Fruit fly (Drosophila melanogaster) whole organism, wandering third instar larva: ENCODE data around the gene kraken.
A peak's percentile ranks its signal among the peaks of the same experiment; 100 is the strongest.

Experiments used
- Abd-B ChIP-seq: fragments of >200 bp; optimal IDR thresholded peaks from 2 replicates; lab custom pipeline; 2017; ENCODE audit warnings: missing biosample characterization, missing genetic modification characterization
- CG32264 ChIP-seq: fragments of 200-800 bp; sonication (Bioruptor generic); optimal IDR thresholded peaks from 2 replicates; lab custom pipeline; 2016; ENCODE audit warnings: missing biosample characterization, missing genetic modification characterization
- CG9705 ChIP-seq: fragments of 200-800 bp; sonication (Bioruptor generic); optimal IDR thresholded peaks from 2 replicates; lab custom pipeline; 2018; ENCODE audit warnings: missing biosample characterization, mild to moderate bottlenecking, missing genetic modification characterization
- CrebA ChIP-seq: fragments of 200-800 bp; sonication (Bioruptor generic); optimal IDR thresholded peaks from 2 replicates; lab custom pipeline; 2016; ENCODE audit warnings: missing biosample characterization, mild to moderate bottlenecking, missing genetic modification characterization, borderline replicate concordance
- Dfd ChIP-seq: fragments of >200 bp; optimal IDR thresholded peaks from 2 replicates; lab custom pipeline; 2017; ENCODE audit warnings: missing biosample characterization, missing genetic modification characterization
- Dif ChIP-seq: fragments of 200-275, 200-300 bp; sonication (Bioruptor generic); optimal IDR thresholded peaks from 2 replicates; lab custom pipeline; 2018; ENCODE audit warnings: missing biosample characterization, missing genetic modification characterization; ENCODE audit not compliant: partially characterized antibody
- GATAd ChIP-seq: sonication (Bioruptor generic); optimal IDR thresholded peaks from 2 replicates; lab custom pipeline; 2016; ENCODE audit warnings: missing biosample characterization, missing genetic modification characterization
- HLH106 ChIP-seq: fragments of 200-800 bp; optimal IDR thresholded peaks from 3 replicates; lab custom pipeline; 2019; ENCODE audit warnings: missing biosample characterization, mild to moderate bottlenecking, missing genetic modification characterization, moderate library complexity
- Hnf4 ChIP-seq: fragments of 200-800 bp; sonication (Bioruptor generic); optimal IDR thresholded peaks from 2 replicates; lab custom pipeline; 2016; ENCODE audit warnings: missing biosample characterization, mild to moderate bottlenecking, missing genetic modification characterization
- Hr78 ChIP-seq: fragments of >200 bp; optimal IDR thresholded peaks from 2 replicates; lab custom pipeline; 2017; ENCODE audit warnings: missing biosample characterization, missing genetic modification characterization
- Hr83 ChIP-seq: fragments of 200-300 bp; sonication (Bioruptor generic); optimal IDR thresholded peaks from 2 replicates; lab custom pipeline; 2016; ENCODE audit warnings: missing biosample characterization, mild to moderate bottlenecking, missing genetic modification characterization, moderate library complexity; ENCODE audit not compliant: poor library complexity, severe bottlenecking
- Jra ChIP-seq: sonication (Bioruptor generic); optimal IDR thresholded peaks from 2 replicates; lab custom pipeline; 2016; ENCODE audit warnings: missing biosample characterization, missing genetic modification characterization
- Mio ChIP-seq: sonication (Bioruptor generic); optimal IDR thresholded peaks from 2 replicates; lab custom pipeline; 2016; ENCODE audit warnings: missing biosample characterization, missing genetic modification characterization
- Myc ChIP-seq: fragments of >200 bp; optimal IDR thresholded peaks from 2 replicates; lab custom pipeline; 2017
- N ChIP-seq: fragments of >200 bp; optimal IDR thresholded peaks from 2 replicates; lab custom pipeline; 2018; ENCODE audit warnings: missing biosample characterization, missing external identifiers, missing genetic modification characterization
- OdsH ChIP-seq: fragments of 200-800 bp; sonication (Bioruptor generic); optimal IDR thresholded peaks from 2 replicates; lab custom pipeline; 2016; ENCODE audit warnings: missing biosample characterization, mild to moderate bottlenecking, missing genetic modification characterization
- Rel ChIP-seq, 2 experiments: fragments of 200-800 bp; sonication (Bioruptor generic) in 1 of 2; optimal IDR thresholded peaks; 2 replicates in 1 of 2; 3 replicates in 1 of 2; lab custom pipeline; 2016 to 2019; ENCODE audit warnings: mild to moderate bottlenecking in 2 of 2, missing biosample characterization in 2 of 2, missing genetic modification characterization in 2 of 2, moderate library complexity in 1 of 2
- Sp1 ChIP-seq: fragments of 200-800 bp; sonication (Bioruptor generic); optimal IDR thresholded peaks from 3 replicates; lab custom pipeline; 2019; ENCODE audit warnings: missing biosample characterization, mild to moderate bottlenecking, missing genetic modification characterization, moderate library complexity
- Vsx2 ChIP-seq: fragments of 200-300, 225-300 bp; sonication (Bioruptor generic); optimal IDR thresholded peaks from 2 replicates; lab custom pipeline; 2018; ENCODE audit warnings: missing biosample characterization, missing genetic modification characterization; ENCODE audit not compliant: partially characterized antibody
- br ChIP-seq: fragments of 200-800 bp; sonication (Bioruptor generic); optimal IDR thresholded peaks from 2 replicates; lab custom pipeline; 2016; ENCODE audit warnings: missing biosample characterization, missing genetic modification characterization
- brk ChIP-seq: fragments of 200-800 bp; sonication (Bioruptor generic); optimal IDR thresholded peaks from 2 replicates; lab custom pipeline; 2016; ENCODE audit warnings: missing biosample characterization, mild to moderate bottlenecking, missing genetic modification characterization
- dl ChIP-seq, 2 experiments: fragments of 175-275, 200-275 bp in 1 of 2; fragments of 200-275 bp in 1 of 2; sonication (Bioruptor generic); optimal IDR thresholded peaks; lab custom pipeline; 2018; ENCODE audit warnings: mild to moderate bottlenecking in 2 of 2, missing biosample characterization in 2 of 2, missing genetic modification characterization in 2 of 2, moderate library complexity in 2 of 2; ENCODE audit not compliant: partially characterized antibody in 2 of 2, insufficient read depth in 1 of 2
- dmrt93B ChIP-seq: fragments of 200-800 bp; sonication (Bioruptor generic); optimal IDR thresholded peaks from 2 replicates; lab custom pipeline; 2018; ENCODE audit warnings: missing biosample characterization, mild to moderate bottlenecking, missing genetic modification characterization
- dsf ChIP-seq: sonication (Bioruptor generic); optimal IDR thresholded peaks from 2 replicates; lab custom pipeline; 2016; ENCODE audit warnings: missing biosample characterization, missing genetic modification characterization, borderline replicate concordance
- ey ChIP-seq: fragments of 200-800 bp; sonication (Bioruptor generic); optimal IDR thresholded peaks from 2 replicates; lab custom pipeline; 2016; ENCODE audit warnings: missing biosample characterization, missing genetic modification characterization
- foxo ChIP-seq, 2 experiments: fragments of 200-800 bp; sonication (Bioruptor generic); optimal IDR thresholded peaks; 2 replicates in 1 of 2; 3 replicates in 1 of 2; lab custom pipeline; 2016 to 2017; ENCODE audit warnings: missing biosample characterization in 2 of 2, missing genetic modification characterization in 2 of 2
- fru ChIP-seq: fragments of 200-800 bp; sonication (Bioruptor generic); optimal IDR thresholded peaks from 3 replicates; lab custom pipeline; 2016; ENCODE audit warnings: missing biosample characterization, mild to moderate bottlenecking, missing genetic modification characterization
- h ChIP-seq: fragments of 200-800 bp; sonication (Bioruptor generic); optimal IDR thresholded peaks from 3 replicates; lab custom pipeline; 2016; ENCODE audit warnings: missing biosample characterization, mild to moderate bottlenecking, missing genetic modification characterization
- jim ChIP-seq: fragments of 175-275, 200-325 bp; sonication (Bioruptor generic); optimal IDR thresholded peaks from 2 replicates; lab custom pipeline; 2016; ENCODE audit warnings: missing biosample characterization, mild to moderate bottlenecking, missing genetic modification characterization
- lola ChIP-seq: fragments of >200 bp; optimal IDR thresholded peaks from 2 replicates; lab custom pipeline; 2017; ENCODE audit warnings: missing biosample characterization, missing genetic modification characterization
- pan ChIP-seq: fragments of >200 bp; optimal IDR thresholded peaks from 2 replicates; lab custom pipeline; 2017
- psq ChIP-seq: fragments of 200-800 bp; sonication (Bioruptor generic); optimal IDR thresholded peaks from 3 replicates; lab custom pipeline; 2017; ENCODE audit warnings: missing biosample characterization, mild to moderate bottlenecking, missing genetic modification characterization, moderate library complexity
- rgr ChIP-seq: fragments of 200-800 bp; sonication (Bioruptor generic); optimal IDR thresholded peaks from 3 replicates; lab custom pipeline; 2016; ENCODE audit warnings: missing biosample characterization, mild to moderate bottlenecking, missing genetic modification characterization
- sage ChIP-seq: fragments of 200-800 bp; sonication (Bioruptor generic); optimal IDR thresholded peaks from 2 replicates; lab custom pipeline; 2016; ENCODE audit warnings: missing biosample characterization, mild to moderate bottlenecking, missing genetic modification characterization
- sv ChIP-seq: fragments of 200-800 bp; sonication (Bioruptor generic); optimal IDR thresholded peaks from 3 replicates; lab custom pipeline; 2016; ENCODE audit warnings: missing biosample characterization, missing genetic modification characterization
- tai ChIP-seq: sonication (Bioruptor generic); optimal IDR thresholded peaks from 2 replicates; lab custom pipeline; 2016; ENCODE audit warnings: missing biosample characterization, missing genetic modification characterization
- usp ChIP-seq: fragments of >200 bp; optimal IDR thresholded peaks from 2 replicates; lab custom pipeline; 2017; ENCODE audit warnings: missing biosample characterization, missing genetic modification characterization
- woc ChIP-seq: sonication (Bioruptor generic); optimal IDR thresholded peaks from 2 replicates; lab custom pipeline; 2016; ENCODE audit warnings: missing biosample characterization, mild to moderate bottlenecking, missing genetic modification characterization

The kraken gene

DNA sequence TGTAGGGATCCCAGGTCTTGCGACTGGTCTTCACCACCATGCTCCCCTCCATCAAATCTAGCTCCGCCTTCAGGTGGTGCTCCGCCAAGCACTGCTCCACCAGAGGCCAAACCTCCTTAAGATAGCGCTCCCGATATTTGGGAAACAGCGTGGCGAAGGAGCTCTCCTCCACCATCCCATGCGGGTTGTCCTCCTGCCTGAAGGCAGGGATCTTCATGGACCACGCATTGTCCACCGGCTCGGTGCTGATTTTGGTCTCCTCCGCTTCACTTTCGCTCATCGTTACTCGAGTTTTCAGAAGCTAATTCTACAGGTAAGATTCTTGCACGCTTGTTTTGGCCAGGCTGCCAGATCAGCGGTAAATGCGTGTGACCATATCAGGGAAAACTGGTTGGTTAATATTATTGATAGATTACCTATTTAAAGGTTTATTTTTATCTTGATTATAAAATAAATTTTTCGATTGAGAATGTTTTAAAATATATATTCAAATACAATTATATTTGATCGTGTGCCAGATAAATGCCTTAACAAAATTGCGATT lies 17.0 kb downstream of the kraken start, which contains the start of gene dbe:
TSS of gene dbe (minus strand) at position 361 of the 544 bp plus-strand sequence.
- TF ChIP-seq foxo (GFP tag; optimal IDR thresholded peaks at IDR 0.05; lab: Kevin White, UChicago) = peak in 1 of 2 experiments; percentile 56
- TF ChIP-seq HLH106 = peak; percentile 38
- TF ChIP-seq Hr83 (GFP tag; lab: Kevin White, UChicago) = peak; percentile 19
- no peak for TF ChIP-seq N (GFP tag; lab: Kevin White, UChicago)
- TF ChIP-seq Sp1 (GFP tag; lab: Kevin White, UChicago) = peak; percentile 25

DNA sequence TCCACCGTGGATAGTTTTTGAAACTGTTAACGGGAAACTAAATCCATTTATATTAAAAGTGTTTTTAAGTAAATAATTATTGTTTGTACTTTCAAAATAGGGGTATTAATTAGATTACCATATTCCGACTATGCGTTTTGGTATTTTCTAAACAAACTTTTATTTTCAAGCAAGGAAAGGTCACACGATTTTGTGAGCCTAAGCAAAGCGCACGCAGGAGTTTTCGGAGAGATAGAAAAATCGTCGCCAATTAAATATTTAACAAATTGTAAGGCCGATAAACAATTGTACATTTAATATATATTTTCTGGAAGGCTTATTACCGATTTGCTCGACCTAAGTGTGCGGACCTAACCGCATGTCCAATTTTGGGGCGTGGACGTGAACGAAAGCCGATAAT lies 17.7 kb downstream of the kraken start, which contains the start of gene PNUTS:
TSS of gene PNUTS (plus strand) at position 181 of the 400 bp plus-strand sequence.
- TF ChIP-seq Dif (GFP tag; lab: Kevin White, UChicago) (peak; percentile 44), h (GFP tag; lab: Kevin White, UChicago) (no peak), fru (GFP tag; lab: Kevin White, UChicago) (no peak), dsf (GFP tag; lab: Kevin White, UChicago) (no peak), dl (GFP tag; optimal IDR thresholded peaks at IDR 0.05; lab: Kevin White, UChicago; ENCODE audit: insufficient read depth in 1 of 2, partially characterized antibody in 2 of 2) (peak in 1 of 2 experiments; percentile 24), Sp1 (GFP tag; lab: Kevin White, UChicago) (no peak), dmrt93B (GFP tag; lab: Kevin White, UChicago) (no peak), psq (no peak), Abd-B (GFP tag; lab: Kevin White, UChicago) (no peak), br (GFP tag; lab: Kevin White, UChicago) (no peak), Vsx2 (GFP tag; lab: Kevin White, UChicago) (peak; percentile 39), HLH106 (no peak), woc (GFP tag; lab: Kevin White, UChicago) (no peak)

DNA sequence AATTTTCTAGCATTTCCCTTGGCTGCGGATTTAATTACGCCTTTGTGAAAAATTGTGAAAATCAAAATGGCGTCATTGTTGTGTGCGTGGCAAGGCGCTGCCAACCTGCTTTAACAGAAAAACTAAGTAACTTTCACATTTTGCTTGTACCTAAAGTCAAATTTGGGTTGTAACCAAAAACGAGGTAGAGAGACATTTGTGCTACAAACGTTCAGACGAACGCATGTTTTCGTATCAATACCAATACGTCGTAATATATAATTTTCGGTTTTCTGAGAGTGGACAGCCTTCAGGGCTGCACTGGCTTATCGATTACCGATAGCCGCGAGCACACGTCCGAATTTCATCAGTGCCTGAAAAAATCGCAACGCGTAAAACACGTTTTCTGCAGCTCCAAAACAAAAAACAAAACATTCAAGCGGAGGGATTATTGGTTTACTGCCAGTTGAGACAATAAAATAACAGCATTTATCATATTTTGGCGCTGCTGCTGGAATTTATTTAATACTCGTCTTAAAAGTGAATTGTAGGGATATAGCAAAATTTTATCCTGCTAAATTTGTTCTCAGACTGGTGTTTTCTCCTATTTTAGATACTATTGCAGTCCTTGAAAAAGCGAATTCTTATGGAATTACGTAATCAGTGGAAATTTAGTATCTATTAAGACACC lies 18.3 kb downstream of the kraken start:
- TF ChIP-seq h (GFP tag; lab: Kevin White, UChicago) (peak; percentile 77), Hnf4 (GFP tag; lab: Kevin White, UChicago) (peak; percentile 63), pan (lab: Kevin White, UChicago) (no peak), Dfd (GFP tag; lab: Kevin White, UChicago) (no peak), fru (GFP tag; lab: Kevin White, UChicago) (peak; percentile 61), CG9705 (peak; percentile 28), ey (GFP tag; lab: Kevin White, UChicago) (peak; percentile 73), br (GFP tag; lab: Kevin White, UChicago) (peak; percentile 64), woc (GFP tag; lab: Kevin White, UChicago) (peak; percentile 69), N (GFP tag; lab: Kevin White, UChicago) (no peak), Rel (GFP tag; optimal IDR thresholded peaks at IDR 0.05; lab: Kevin White, UChicago) (no peak), Rel (tag; optimal IDR thresholded peaks at IDR 0.05; lab: Kevin White, UChicago) (peak; percentile 18), Myc (lab: Kevin White, UChicago) (peak; percentile 8), jim (no peak), Sp1 (GFP tag; lab: Kevin White, UChicago) (peak; percentile 55), psq (peak; percentile 66), dl (GFP tag; optimal IDR thresholded peaks at IDR 0.05; lab: Kevin White, UChicago; ENCODE audit: insufficient read depth in 1 of 2, partially characterized antibody in 2 of 2) (no peak), Abd-B (GFP tag; lab: Kevin White, UChicago) (no peak), sv (GFP tag; lab: Kevin White, UChicago) (peak; percentile 49), tai (GFP tag; lab: Kevin White, UChicago) (no peak), Hr83 (GFP tag; lab: Kevin White, UChicago) (peak; percentile 73), Jra (no peak), HLH106 (peak; percentile 71), dmrt93B (GFP tag; lab: Kevin White, UChicago) (peak; percentile 38), OdsH (GFP tag; lab: Kevin White, UChicago) (peak; percentile 40), lola (no peak), CG32264 (GFP tag; lab: Kevin White, UChicago) (peak; percentile 7), Hr78 (GFP tag; lab: Kevin White, UChicago) (no peak), CrebA (GFP tag; lab: Kevin White, UChicago) (peak; percentile 95), Dif (GFP tag; lab: Kevin White, UChicago) (peak; percentile 58), foxo (GFP tag; optimal IDR thresholded peaks at IDR 0.05; lab: Kevin White, UChicago) (peak in 1 of 2 experiments; percentile 74), dsf (GFP tag; lab: Kevin White, UChicago) (no peak), sage (GFP tag; lab: Kevin White, UChicago) (no peak), rgr (GFP tag; lab: Kevin White, UChicago) (peak; percentile 79), usp (no peak), Vsx2 (GFP tag; lab: Kevin White, UChicago) (no peak), GATAd (peak; percentile 23), Mio (GFP tag; lab: Kevin White, UChicago) (peak; percentile 54), brk (no peak)
